Fruit fly (Drosophila melanogaster) whole organism, pupa: ENCODE results near the gene CG4080.
A peak's percentile ranks its signal among the peaks of the same experiment; 100 is the strongest.

Experiments
- CG10348 ChIP-seq: fragments of 200-800 bp; sonication (Bioruptor generic); IDR thresholded peaks from 2 replicates; pipeline ENCODE4 v1.3.6; 2022; ENCODE audit warnings: missing biosample characterization, missing genetic modification characterization
- CG12605 ChIP-seq: fragments of 200-800 bp; sonication (Bioruptor generic); IDR thresholded peaks from 2 replicates; pipeline ENCODE4 v1.3.6; 2022; ENCODE audit warnings: missing biosample characterization, missing genetic modification characterization
- CG13204 ChIP-seq: fragments of 200-800 bp; sonication (Bioruptor generic); optimal IDR thresholded peaks from 2 replicates; lab custom pipeline; 2018; ENCODE audit warnings: missing biosample characterization, mild to moderate bottlenecking, missing genetic modification characterization, moderate library complexity
- CG14655 ChIP-seq: fragments of 200-800 bp; sonication (Bioruptor generic); optimal IDR thresholded peaks from 3 replicates; lab custom pipeline; 2017; ENCODE audit warnings: mild to moderate bottlenecking, missing biosample characterization, missing genetic modification reagents, missing genetic modification characterization
- CG15710 ChIP-seq: fragments of 200-800 bp; sonication (Bioruptor generic); optimal IDR thresholded peaks from 2 replicates; lab custom pipeline; 2018; ENCODE audit warnings: missing biosample characterization, mild to moderate bottlenecking, missing genetic modification characterization, moderate library complexity
- CG17806 ChIP-seq: fragments of 200-800 bp; sonication (Bioruptor generic); optimal IDR thresholded peaks from 2 replicates; lab custom pipeline; 2018; ENCODE audit warnings: missing biosample characterization, mild to moderate bottlenecking, missing genetic modification characterization, moderate library complexity
- CG32121 ChIP-seq: fragments of 200-800 bp; sonication (Bioruptor generic); IDR thresholded peaks from 2 replicates; pipeline ENCODE4 v1.3.6; 2022; ENCODE audit warnings: missing biosample characterization, missing genetic modification characterization
- CG34367 ChIP-seq: fragments of 200-800 bp; sonication (Bioruptor generic); optimal IDR thresholded peaks from 2 replicates; lab custom pipeline; 2018; ENCODE audit warnings: missing biosample characterization, mild to moderate bottlenecking, missing genetic modification characterization
- CG4496 ChIP-seq: fragments of 200-800 bp; sonication (Bioruptor generic); IDR thresholded peaks from 3 replicates; pipeline ENCODE4 v1.3.6; 2022; ENCODE audit warnings: missing biosample characterization, missing genetic modification characterization
- CG8159 ChIP-seq: fragments of 200-800 bp; sonication (Bioruptor generic); optimal IDR thresholded peaks from 3 replicates; lab custom pipeline; 2018; ENCODE audit warnings: missing biosample characterization, mild to moderate bottlenecking, missing genetic modification characterization, moderate library complexity
- CG8301 ChIP-seq: fragments of 200-800 bp; sonication (Bioruptor generic); optimal IDR thresholded peaks from 2 replicates; lab custom pipeline; 2018; ENCODE audit warnings: missing biosample characterization, mild to moderate bottlenecking, missing genetic modification characterization
- CG9948 ChIP-seq: fragments of 200-800 bp; sonication (Bioruptor generic); optimal IDR thresholded peaks from 2 replicates; lab custom pipeline; 2018; ENCODE audit warnings: missing biosample characterization, mild to moderate bottlenecking, missing genetic modification characterization, moderate library complexity
- D1 ChIP-seq: fragments of 200-800 bp; sonication (Bioruptor generic); optimal IDR thresholded peaks from 2 replicates; lab custom pipeline; 2018; ENCODE audit warnings: missing biosample characterization, mild to moderate bottlenecking, missing genetic modification characterization, moderate library complexity
- EcR ChIP-seq: fragments of 200-800 bp; sonication (Bioruptor generic); optimal IDR thresholded peaks from 3 replicates; lab custom pipeline; 2019; ENCODE audit warnings: missing biosample characterization, missing genetic modification characterization, mild to moderate bottlenecking, moderate library complexity, missing genetic modification reagents
- Ets98B ChIP-seq: fragments of 200-800 bp; sonication (Bioruptor generic); IDR thresholded peaks from 2 replicates; pipeline ENCODE4 v1.3.6; 2022; ENCODE audit warnings: missing biosample characterization, missing genetic modification characterization
- Pif1A ChIP-seq: fragments of 200-800 bp; sonication (Bioruptor generic); optimal IDR thresholded peaks from 3 replicates; lab custom pipeline; 2016; ENCODE audit warnings: missing biosample characterization, missing genetic modification characterization
- Pif1B ChIP-seq: fragments of 200-800 bp; sonication (Bioruptor generic); optimal IDR thresholded peaks from 3 replicates; lab custom pipeline; 2016; ENCODE audit warnings: missing biosample characterization, missing genetic modification characterization
- Snoo ChIP-seq: fragments of 200-800 bp; sonication (Bioruptor generic); optimal IDR thresholded peaks from 3 replicates; lab custom pipeline; 2017; ENCODE audit warnings: missing biosample characterization, mild to moderate bottlenecking, missing genetic modification characterization, inconsistent platforms
- fd96Ca ChIP-seq: fragments of 200-800 bp; sonication (Bioruptor generic); IDR thresholded peaks from 3 replicates; pipeline ENCODE4 v1.3.6; 2022; ENCODE audit warnings: missing biosample characterization, missing genetic modification characterization
- gl ChIP-seq: fragments of 200-800 bp; sonication (Bioruptor generic); optimal IDR thresholded peaks from 2 replicates; lab custom pipeline; 2018; ENCODE audit warnings: missing biosample characterization, mild to moderate bottlenecking, missing genetic modification characterization
- rn ChIP-seq: fragments of 200-800 bp; sonication (Bioruptor generic); IDR thresholded peaks from 2 replicates; pipeline ENCODE4 v1.3.6; 2022; ENCODE audit warnings: missing biosample characterization, missing genetic modification characterization

The CG4080 gene

dm6 chr3L:9399013-9399750 is at the start of gene CG4080:
TSS of gene CG4080 (minus strand) at chr3L:9399227.
- TF ChIP-seq Snoo (tag; lab: Kevin White, UChicago) = no peak
- no peak for TF ChIP-seq CG12605 (GFP tag; lab: Robert Waterston, UW)
- TF ChIP-seq CG8159 (tag; lab: Kevin White, UChicago) = peak; percentile 68
- peak; percentile 28 for TF ChIP-seq Pif1A (GFP tag; lab: Kevin White, UChicago)
- TF ChIP-seq CG34367 = peak; percentile 13
- TF ChIP-seq CG9948 (tag; lab: Kevin White, UChicago) = no peak
- no peak for TF ChIP-seq CG13204 (GFP tag; lab: Kevin White, UChicago)
- no peak for TF ChIP-seq CG8301 (tag; lab: Kevin White, UChicago)
- TF ChIP-seq EcR (GFP tag; lab: Kevin White, UChicago) = peak; percentile 48
- no peak for TF ChIP-seq Ets98B
- TF ChIP-seq fd96Ca = no peak
- no peak for TF ChIP-seq CG17806 (tag; lab: Kevin White, UChicago)
- no peak for TF ChIP-seq gl (tag; lab: Kevin White, UChicago)
- TF ChIP-seq CG4496 (GFP tag; lab: Robert Waterston, UW) = no peak

dm6 chr3L:9447239-9447777 is 48.3 kb upstream of the CG4080 start:
- TF ChIP-seq Ets98B (peak; percentile 5; the same call in 1 of the 2 replicates), CG9948 (tag; lab: Kevin White, UChicago) (no peak), CG8159 (tag; lab: Kevin White, UChicago) (no peak), gl (tag; lab: Kevin White, UChicago) (no peak), fd96Ca (0 out of 3 replicates have a peak, but pooled peaks have one; percentile 27), CG12605 (GFP tag; lab: Robert Waterston, UW) (peak; percentile 23; the same call in 1 of the 2 replicates), CG32121 (GFP tag; lab: Robert Waterston, UW) (0 out of 2 replicates have a peak, but pooled peaks have one; percentile 7), CG15710 (tag; lab: Kevin White, UChicago) (no peak), CG8301 (tag; lab: Kevin White, UChicago) (no peak), CG17806 (tag; lab: Kevin White, UChicago) (no peak), CG4496 (GFP tag; lab: Robert Waterston, UW) (0 out of 3 replicates have a peak, but pooled peaks have one; percentile 37), CG34367 (no peak), rn (GFP tag; lab: Robert Waterston, UW) (no peak)

DNA sequence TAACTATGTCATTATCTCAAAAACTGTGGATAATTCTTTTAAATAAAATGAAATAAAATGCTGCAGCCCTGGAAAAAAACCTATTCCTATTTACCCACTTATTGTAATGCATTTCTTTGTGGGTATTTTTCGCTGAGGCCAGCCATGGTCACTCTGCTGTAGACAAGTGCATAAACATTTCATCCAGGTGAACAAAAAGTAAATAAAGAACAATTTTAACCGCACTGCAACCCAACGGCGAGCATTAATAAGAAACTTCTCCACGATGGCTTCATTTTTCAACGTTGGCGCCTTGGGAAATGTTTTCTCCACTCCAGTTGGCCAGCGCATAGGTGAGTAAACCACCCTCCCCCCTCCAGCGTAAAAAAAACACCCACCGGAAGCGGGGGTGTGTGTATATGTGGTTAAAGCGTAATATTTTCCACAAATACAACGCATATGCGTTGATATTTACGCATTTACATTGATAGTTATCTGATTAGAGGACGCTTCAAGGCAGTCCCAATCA is 47.8 kb upstream of the CG4080 start, which contains the start of gene CG3529:
CG3529 (plus strand) TSS at position 134 of the 508 bp plus-strand sequence.
- no peak for TF ChIP-seq Pif1B (GFP tag; lab: Kevin White, UChicago)
- TF ChIP-seq gl (tag; lab: Kevin White, UChicago) = no peak
- TF ChIP-seq CG4496 (GFP tag; lab: Robert Waterston, UW) = no peak
- TF ChIP-seq Pif1A (GFP tag; lab: Kevin White, UChicago) = no peak
- no peak for TF ChIP-seq CG12605 (GFP tag; lab: Robert Waterston, UW)
- TF ChIP-seq EcR (GFP tag; lab: Kevin White, UChicago) = peak; percentile 29
- TF ChIP-seq CG32121 (GFP tag; lab: Robert Waterston, UW) = 0 out of 2 replicates have a peak, but pooled peaks have one; percentile 22
- 0 out of 2 replicates have a peak, but pooled peaks have one; percentile 15 for TF ChIP-seq Ets98B
- peak; percentile 33 for TF ChIP-seq CG15710 (tag; lab: Kevin White, UChicago)

- no peak for TF ChIP-seq Pif1A (GFP tag; lab: Kevin White, UChicago)
- TF ChIP-seq CG14655 = no peak
- TF ChIP-seq CG10348 (GFP tag; lab: Robert Waterston, UW) = no peak
- no peak for TF ChIP-seq Pif1B (GFP tag; lab: Kevin White, UChicago)
- TF ChIP-seq fd96Ca = no peak
- no peak for TF ChIP-seq Ets98B
- no peak for TF ChIP-seq gl (tag; lab: Kevin White, UChicago)
- no peak for TF ChIP-seq CG15710 (tag; lab: Kevin White, UChicago)
- no peak for TF ChIP-seq CG4496 (GFP tag; lab: Robert Waterston, UW)
- no peak for TF ChIP-seq D1 (tag; lab: Kevin White, UChicago)
- TF ChIP-seq CG13204 (GFP tag; lab: Kevin White, UChicago) = no peak
- no peak for TF ChIP-seq Snoo (tag; lab: Kevin White, UChicago)
- TF ChIP-seq CG8159 (tag; lab: Kevin White, UChicago) = no peak
- TF ChIP-seq CG12605 (GFP tag; lab: Robert Waterston, UW) = no peak
- TF ChIP-seq CG32121 (GFP tag; lab: Robert Waterston, UW) = no peak
Observed at dm6 chr3L:9442625-9443282, 43.7 kb upstream of the CG4080 start, which contains the start of gene Srg3. TSS of gene Srg3 (plus strand) at chr3L:9443232.

DNA sequence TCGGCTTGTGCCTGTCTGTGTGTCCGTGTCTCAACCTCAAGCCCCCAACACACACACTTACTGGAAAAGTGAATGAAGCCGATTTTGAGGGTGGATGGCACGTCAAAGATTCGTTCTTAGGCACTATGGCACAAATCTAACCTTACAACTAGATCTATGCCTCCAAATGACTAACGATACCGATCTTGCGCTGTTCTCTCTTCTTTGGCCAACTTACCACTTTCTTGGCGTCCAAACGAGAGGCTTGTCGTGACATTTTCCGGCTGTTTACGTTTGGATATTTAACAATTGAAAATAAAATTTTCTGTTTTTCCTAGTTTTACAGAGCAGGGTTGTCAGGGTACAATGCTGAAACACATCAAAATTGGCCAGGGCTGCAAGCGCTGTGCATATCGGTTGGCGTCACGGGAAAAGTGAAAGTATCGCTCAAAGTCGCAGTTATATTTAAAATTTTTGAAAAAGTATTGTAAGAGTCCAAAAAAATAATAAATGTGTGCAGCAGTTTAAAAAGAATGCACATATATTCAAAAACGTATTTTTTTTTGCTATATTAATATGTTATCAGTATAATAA is 43.0 kb upstream of the CG4080 start, which contains the start of the genes Bet3 and Nf-YA:
Bet3 (minus strand) TSS at position 361 of the 573 bp plus-strand sequence.
Nf-YA (minus strand) TSS at position 361 of the 573 bp plus-strand sequence.
- TF ChIP-seq CG9948 (tag; lab: Kevin White, UChicago) (no peak), CG34367 (no peak), CG8301 (tag; lab: Kevin White, UChicago) (no peak), gl (tag; lab: Kevin White, UChicago) (no peak), CG13204 (GFP tag; lab: Kevin White, UChicago) (no peak), CG32121 (GFP tag; lab: Robert Waterston, UW) (no peak), CG17806 (tag; lab: Kevin White, UChicago) (no peak), CG10348 (GFP tag; lab: Robert Waterston, UW) (no peak), Pif1B (GFP tag; lab: Kevin White, UChicago) (no peak), D1 (tag; lab: Kevin White, UChicago) (peak; percentile 88), Pif1A (GFP tag; lab: Kevin White, UChicago) (no peak), Ets98B (peak; percentile 27), rn (GFP tag; lab: Robert Waterston, UW) (no peak), Snoo (tag; lab: Kevin White, UChicago) (peak; percentile 53), CG8159 (tag; lab: Kevin White, UChicago) (no peak), CG12605 (GFP tag; lab: Robert Waterston, UW) (no peak), CG4496 (GFP tag; lab: Robert Waterston, UW) (peak; percentile 56; the same call in 1 of the 3 replicates), EcR (GFP tag; lab: Kevin White, UChicago) (no peak), fd96Ca (peak; percentile 54; the same call in 1 of the 3 replicates), CG14655 (no peak), CG15710 (tag; lab: Kevin White, UChicago) (peak; percentile 49)
